Worm (Caenorhabditis elegans): ENCODE data around the gene ZK355.3.

ce11 chrII:2884810-2885209, 42.6 kb downstream of the ZK355.3 start, which contains the start of gene pigw-1:
- TF ChIP-seq unc-39 (tag; optimal IDR thresholded peaks at IDR 0.05), result no peak
- TF ChIP-seq nhr-28 (tag; optimal IDR thresholded peaks at IDR 0.05), result no peak
- no peak for TF ChIP-seq snpc-4 (tag; optimal IDR thresholded peaks at IDR 0.05)
- TF ChIP-seq ztf-11 (tag; optimal IDR thresholded peaks at IDR 0.05), result no peak
- no peak for TF ChIP-seq nhr-237 (tag; optimal IDR thresholded peaks at IDR 0.05)
- TF ChIP-seq nhr-2 (tag; optimal IDR thresholded peaks at IDR 0.05), result no peak
- no peak for TF ChIP-seq pha-4 (tag; optimal IDR thresholded peaks at IDR 0.05)
- no peak for TF ChIP-seq mep-1 (tag; optimal IDR thresholded peaks at IDR 0.05)
- no peak for TF ChIP-seq lsy-2 (tag; optimal IDR thresholded peaks at IDR 0.05)
- no peak for TF ChIP-seq unc-62 (GFP tag; optimal IDR thresholded peaks at IDR 0.05)
- TF ChIP-seq elt-3 (tag; optimal IDR thresholded peaks at IDR 0.05), result no peak
- TF ChIP-seq flh-1 (GFP tag; optimal IDR thresholded peaks at IDR 0.05), result no peak
